Worm (Caenorhabditis elegans) whole organism, L1 larva: ENCODE measurements around the gene C27B7.5.

Experiments
- C16A3.4 ChIP-seq: fragments of 150-350 bp; optimal IDR thresholded peaks from 2 replicates; lab custom pipeline; 2014; ENCODE audit warnings: missing biosample characterization, missing genetic modification characterization
- ama-1 ChIP-seq: fragments of 150-350 bp; optimal IDR thresholded peaks from 2 replicates; lab custom pipeline; 2014
- blmp-1 ChIP-seq: fragments of 150-350 bp; optimal IDR thresholded peaks from 2 replicates; lab custom pipeline; 2014; ENCODE audit warnings: missing biosample characterization, missing genetic modification characterization
- ceh-82 ChIP-seq, 3 experiments: fragments of 150-350 bp in 1 of 3; sonication (generic microtip) in 2 of 3; optimal IDR thresholded peaks; 2 replicates each; lab custom pipeline; 2014 to 2017; ENCODE audit warnings: missing biosample characterization in 3 of 3, missing genetic modification characterization in 3 of 3
- ceh-90 ChIP-seq: sonication (generic microtip); optimal IDR thresholded peaks from 2 replicates; lab custom pipeline; 2016; ENCODE audit warnings: missing genetic modification characterization, missing compliant biosample characterization
- dpl-1 ChIP-seq, 3 experiments: fragments of 150-350 bp in 2 of 3; sonication (generic microtip) in 1 of 3; optimal IDR thresholded peaks; 2 replicates each; lab custom pipeline; 2014 to 2017; ENCODE audit warnings: missing biosample characterization in 3 of 3, missing genetic modification characterization in 3 of 3, missing genetic modification reagents in 3 of 3
- efl-1 ChIP-seq, 4 experiments: fragments of 150-350 bp; optimal IDR thresholded peaks in 3 of 4; peaks in 1 of 4; 1 replicate in 1 of 4; 2 replicates in 3 of 4; lab custom pipeline; 2014; ENCODE audit warnings: missing biosample characterization in 2 of 4, missing genetic modification characterization in 2 of 4, missing genetic modification reagents in 2 of 4
- efl-3 ChIP-seq: fragments of 200-800 bp; sonication (Bioruptor generic); optimal IDR thresholded peaks from 2 replicates; lab custom pipeline; 2018; ENCODE audit warnings: mild to moderate bottlenecking, missing genetic modification characterization, missing compliant biosample characterization
- egl-13 ChIP-seq: sonication (generic microtip); optimal IDR thresholded peaks from 2 replicates; lab custom pipeline; 2016; ENCODE audit warnings: missing genotype, missing genetic modification reagents, missing genetic modification characterization, missing compliant biosample characterization
- egl-27 ChIP-seq, 2 experiments: fragments of 150-350 bp in 1 of 2; sonication (generic microtip); optimal IDR thresholded peaks; 3 replicates each; lab custom pipeline; 2017 to 2018; ENCODE audit warnings: missing biosample characterization in 2 of 2, missing genetic modification characterization in 2 of 2, missing genetic modification reagents in 2 of 2
- elt-2 ChIP-seq: sonication (generic microtip); optimal IDR thresholded peaks from 2 replicates; lab custom pipeline; 2016; ENCODE audit warnings: missing genetic modification characterization, mild to moderate bottlenecking, inconsistent platforms, missing compliant biosample characterization, missing genetic modification reagents
- elt-3 ChIP-seq, 6 experiments: fragments of 150-350 bp in 1 of 6; sonication (generic microtip); optimal IDR thresholded peaks; 2 replicates each; lab custom pipeline; 2017 to 2018; ENCODE audit warnings: missing biosample characterization in 6 of 6, missing genetic modification characterization in 6 of 6, inconsistent platforms in 1 of 6
- ets-5 ChIP-seq: fragments of 200-800 bp; sonication (Bioruptor generic); IDR thresholded peaks from 2 replicates; pipeline ENCODE4 v1.3.6; 2022; ENCODE audit warnings: missing genetic modification characterization, missing compliant biosample characterization
- fkh-10 ChIP-seq: sonication (generic microtip); optimal IDR thresholded peaks from 2 replicates; lab custom pipeline; 2017; ENCODE audit warnings: missing biosample characterization, missing genetic modification reagents, missing genetic modification characterization
- grh-1 ChIP-seq: fragments of 200-800 bp; sonication (Bioruptor generic); IDR thresholded peaks from 2 replicates; pipeline ENCODE4 v1.3.6; 2022; ENCODE audit warnings: missing genetic modification reagents, missing genetic modification characterization, missing compliant biosample characterization
- lin-13 ChIP-seq: fragments of 150-350 bp; optimal IDR thresholded peaks from 2 replicates; lab custom pipeline; 2014; ENCODE audit warnings: missing biosample characterization, missing genetic modification reagents, missing genetic modification characterization
- lin-14 ChIP-seq: fragments of 200-800 bp; sonication (Bioruptor generic); optimal IDR thresholded peaks from 2 replicates; lab custom pipeline; 2018; ENCODE audit warnings: mild to moderate bottlenecking, missing genetic modification characterization, moderate library complexity, missing compliant biosample characterization
- lin-15B ChIP-seq: fragments of 150-350 bp; sonication (generic microtip); optimal IDR thresholded peaks from 3 replicates; lab custom pipeline; 2014; ENCODE audit warnings: missing biosample characterization, missing genetic modification characterization
- lin-35 ChIP-seq, 2 experiments: fragments of 150-350 bp; optimal IDR thresholded peaks; 2 replicates each; lab custom pipeline; 2014; ENCODE audit warnings: missing biosample characterization in 2 of 2, missing genetic modification characterization in 2 of 2, missing genetic modification reagents in 2 of 2
- lsy-2 ChIP-seq, 2 experiments: fragments of 150-350 bp; optimal IDR thresholded peaks; 2 replicates each; lab custom pipeline; 2014; ENCODE audit warnings: missing biosample characterization in 2 of 2, missing genetic modification characterization in 2 of 2
- mdl-1 ChIP-seq, 2 experiments: fragments of 150-350 bp; optimal IDR thresholded peaks; 2 replicates each; lab custom pipeline; 2014 to 2017; ENCODE audit warnings: missing biosample characterization in 2 of 2, missing genetic modification characterization in 2 of 2, inconsistent platforms in 1 of 2
- mep-1 ChIP-seq: fragments of 150-350 bp; optimal IDR thresholded peaks from 2 replicates; lab custom pipeline; 2014; ENCODE audit warnings: missing biosample characterization, missing genetic modification characterization
- nhr-12 ChIP-seq: sonication (generic microtip); optimal IDR thresholded peaks from 2 replicates; lab custom pipeline; 2017; ENCODE audit warnings: missing biosample characterization, missing genetic modification characterization
- nhr-19 ChIP-seq: fragments of 200-800 bp; sonication (Bioruptor generic); conservative IDR thresholded peaks from 2 replicates; pipeline ENCODE4 v1.3.6; 2022; ENCODE audit warnings: missing genetic modification characterization, missing compliant biosample characterization
- nhr-20 ChIP-seq: sonication (generic microtip); optimal IDR thresholded peaks from 2 replicates; lab custom pipeline; 2016; ENCODE audit warnings: mild to moderate bottlenecking, missing genetic modification characterization, missing compliant biosample characterization
- nhr-237 ChIP-seq: fragments of 150-350 bp; optimal IDR thresholded peaks from 2 replicates; lab custom pipeline; 2014; ENCODE audit warnings: missing biosample characterization, missing genetic modification characterization
- nhr-28 ChIP-seq: fragments of 150-350 bp; optimal IDR thresholded peaks from 2 replicates; lab custom pipeline; 2014; ENCODE audit warnings: missing biosample characterization, missing genetic modification characterization
- nhr-47 ChIP-seq: sonication (generic microtip); optimal IDR thresholded peaks from 2 replicates; lab custom pipeline; 2016; ENCODE audit warnings: mild to moderate bottlenecking, missing genetic modification characterization, moderate library complexity, missing compliant biosample characterization
- nhr-71 ChIP-seq: sonication (generic microtip); optimal IDR thresholded peaks from 2 replicates; lab custom pipeline; 2016; ENCODE audit warnings: mild to moderate bottlenecking, missing genetic modification characterization, moderate library complexity, missing compliant biosample characterization
- nhr-76 ChIP-seq: sonication (generic microtip); optimal IDR thresholded peaks from 2 replicates; lab custom pipeline; 2017; ENCODE audit warnings: missing biosample characterization, missing genetic modification characterization
- nhr-77 ChIP-seq: fragments of 150-350 bp; optimal IDR thresholded peaks from 2 replicates; lab custom pipeline; 2014; ENCODE audit warnings: missing biosample characterization, missing genetic modification characterization
- nhr-85 ChIP-seq: sonication (generic microtip); peaks from one replicate; lab custom pipeline; 2016; ENCODE audit warnings: missing genetic modification characterization, inconsistent platforms, missing compliant biosample characterization
- nhr-90 ChIP-seq: sonication (generic microtip); optimal IDR thresholded peaks from 2 replicates; lab custom pipeline; 2016; ENCODE audit warnings: mild to moderate bottlenecking, missing genetic modification characterization, missing compliant biosample characterization; ENCODE audit not compliant: poor library complexity
- pag-3 ChIP-seq: sonication (generic microtip); optimal IDR thresholded peaks from 2 replicates; lab custom pipeline; 2017; ENCODE audit warnings: missing genetic modification characterization, mild to moderate bottlenecking, missing compliant biosample characterization, antibody characterized with exemption, borderline replicate concordance; ENCODE audit not compliant: insufficient read depth
- rnt-1 ChIP-seq: sonication (generic microtip); optimal IDR thresholded peaks from 2 replicates; lab custom pipeline; 2016; ENCODE audit warnings: mild to moderate bottlenecking, missing genetic modification characterization, moderate library complexity, missing compliant biosample characterization
- skn-1 ChIP-seq: fragments of 150-350 bp; optimal IDR thresholded peaks from 2 replicates; lab custom pipeline; 2014; ENCODE audit warnings: missing biosample characterization, missing genetic modification characterization
- snu-23 ChIP-seq: sonication (generic microtip); optimal IDR thresholded peaks from 2 replicates; lab custom pipeline; 2016; ENCODE audit warnings: missing genetic modification characterization, missing compliant biosample characterization
- sox-4 ChIP-seq: sonication (generic microtip); optimal IDR thresholded peaks from 2 replicates; lab custom pipeline; 2016; ENCODE audit warnings: missing genetic modification characterization, missing compliant biosample characterization
- swsn-7 ChIP-seq: sonication (generic microtip); optimal IDR thresholded peaks from 2 replicates; lab custom pipeline; 2016; ENCODE audit warnings: missing genetic modification characterization, missing compliant biosample characterization
- tbx-2 ChIP-seq: sonication (generic microtip); optimal IDR thresholded peaks from 2 replicates; lab custom pipeline; 2016; ENCODE audit warnings: missing genetic modification characterization, missing compliant biosample characterization
- unc-62 ChIP-seq: fragments of 150-350 bp; optimal IDR thresholded peaks from 2 replicates; lab custom pipeline; 2014; ENCODE audit warnings: missing biosample characterization, missing genetic modification reagents, missing genetic modification characterization
- unc-86 ChIP-seq: sonication (generic microtip); optimal IDR thresholded peaks from 2 replicates; lab custom pipeline; 2016; ENCODE audit warnings: missing genetic modification characterization, missing compliant biosample characterization
- unc-98 ChIP-seq: fragments of 200-800 bp; sonication (Bioruptor generic); IDR thresholded peaks from 2 replicates; pipeline ENCODE4 v1.3.6; 2022; ENCODE audit warnings: missing genetic modification characterization, missing compliant biosample characterization
- vab-15 ChIP-seq: sonication (generic microtip); optimal IDR thresholded peaks from 2 replicates; lab custom pipeline; 2017; ENCODE audit warnings: missing genotype, mild to moderate bottlenecking, missing genetic modification characterization, missing compliant biosample characterization
- ztf-11 ChIP-seq, 2 experiments: sonication (generic microtip); optimal IDR thresholded peaks; 2 replicates each; lab custom pipeline; 2016 to 2017; ENCODE audit warnings: missing genetic modification characterization in 2 of 2, missing biosample characterization in 1 of 2, missing compliant biosample characterization in 1 of 2

C27B7.5 gene

DNA sequence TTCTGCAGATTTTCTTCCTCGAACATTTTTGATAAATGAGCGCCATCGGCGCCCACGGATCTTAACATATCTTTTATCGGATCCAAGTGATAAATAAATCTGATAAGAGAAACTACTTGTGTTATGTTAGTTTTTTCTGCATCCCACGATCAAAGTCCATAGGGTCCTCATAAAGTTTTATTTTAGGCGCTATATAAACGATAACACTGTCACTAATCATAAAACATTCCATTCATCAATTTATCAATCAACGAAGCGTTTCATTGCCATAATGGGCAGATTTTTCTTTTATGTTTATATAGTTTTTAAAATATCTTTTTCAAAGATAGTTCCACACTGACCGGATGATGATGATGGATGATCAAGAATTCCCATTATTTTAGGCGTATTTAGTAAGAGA lies 36.8 kb upstream of the C27B7.5 start:
- TF ChIP-seq nhr-71 (tag; lab: Kevin White, UChicago) (peak; percentile 62), nhr-90 (peak; percentile 61), snu-23 (GFP tag; lab: Kevin White, UChicago) (peak; percentile 28), lin-14 (GFP tag; lab: Kevin White, UChicago) (peak; percentile 46), efl-1 (optimal IDR thresholded peaks at IDR 0.05; lab: Kevin White, UChicago) (no peak), efl-1 (GFP tag; optimal IDR thresholded peaks at IDR 0.05 in 1 of 2; lab: Kevin White, UChicago) (peak in 1 of 2 experiments; percentile 71), nhr-20 (peak; percentile 12), blmp-1 (tag; lab: Kevin White, UChicago) (peak; percentile 38), nhr-85 (tag; lab: Kevin White, UChicago) (peak; percentile 85), mep-1 (tag; lab: Kevin White, UChicago) (no peak), nhr-237 (no peak), grh-1 (GFP tag; lab: Robert Waterston, UW) (no peak), lin-35 (GFP tag; optimal IDR thresholded peaks at IDR 0.05; lab: Kevin White, UChicago) (peak in 1 of 2 experiments; percentile 33), elt-3 (tag; optimal IDR thresholded peaks at IDR 0.05; lab: Kevin White, UChicago) (peak in 3 of 6 experiments; percentile 22 to 76 (median 71)), vab-15 (tag; lab: Kevin White, UChicago) (no peak), egl-13 (no peak), nhr-19 (0 out of 2 replicates have a peak, but pooled peaks have one; percentile 14)
- TF ChIP-seq, all 84 proteins: peak for 11

ce11 chrIV:8865343-8865742 lies 36.1 kb upstream of the C27B7.5 start, which contains the start of gene C09G9.1:
Gene C09G9.1 (minus strand): TSS chrIV:8865485.
- TF ChIP-seq nhr-77 (tag; lab: Kevin White, UChicago) (peak; percentile 11), fkh-10 (no peak)

- TF ChIP-seq lin-13 (GFP tag; lab: Kevin White, UChicago): no peak
- TF ChIP-seq efl-3 (GFP tag; lab: Kevin White, UChicago): no peak
- peak in 1 of 3 experiments; percentile 18 for TF ChIP-seq ceh-82 (tag; optimal IDR thresholded peaks at IDR 0.05; lab: Kevin White, UChicago)
- TF ChIP-seq C16A3.4: peak; percentile 31
- peak; percentile 38 for TF ChIP-seq tbx-2 (tag; lab: Kevin White, UChicago)
- peak in 1 of 6 experiments; percentile 58 for TF ChIP-seq elt-3 (tag; optimal IDR thresholded peaks at IDR 0.05; lab: Kevin White, UChicago)
- TF ChIP-seq nhr-77 (tag; lab: Kevin White, UChicago): peak; percentile 34
- TF ChIP-seq skn-1 (tag; lab: Kevin White, UChicago): peak; percentile 60
- peak in 1 of 2 experiments; percentile 46 for TF ChIP-seq mdl-1 (tag; optimal IDR thresholded peaks at IDR 0.05; lab: Kevin White, UChicago)
- TF ChIP-seq snu-23 (GFP tag; lab: Kevin White, UChicago): peak; percentile 67
- peak; percentile 77 for TF ChIP-seq mep-1 (tag; lab: Kevin White, UChicago)
- TF ChIP-seq pag-3 (tag; lab: Kevin White, UChicago): no peak
- peak; percentile 33 for TF ChIP-seq nhr-19
- no peak for TF ChIP-seq ceh-90 (tag; lab: Kevin White, UChicago)
- peak; percentile 36 for TF ChIP-seq swsn-7 (tag; lab: Kevin White, UChicago)
- TF ChIP-seq nhr-20: peak; percentile 73
- TF ChIP-seq lin-35 (GFP tag; optimal IDR thresholded peaks at IDR 0.05; lab: Kevin White, UChicago): peak; percentile 50 to 74
- peak; percentile 43 for TF ChIP-seq nhr-47 (tag; lab: Kevin White, UChicago)
- TF ChIP-seq unc-86 (tag; lab: Kevin White, UChicago): no peak
- no peak for TF ChIP-seq sox-4
- TF ChIP-seq lin-15B (tag; lab: Kevin White, UChicago): no peak
- no peak for TF ChIP-seq ama-1 (lab: Kevin White, UChicago)
- TF ChIP-seq egl-27 (tag; optimal IDR thresholded peaks at IDR 0.05; lab: Kevin White, UChicago): peak in 1 of 2 experiments; percentile 14
- TF ChIP-seq nhr-85 (tag; lab: Kevin White, UChicago): peak; percentile 78
- peak; percentile 98 for TF ChIP-seq blmp-1 (tag; lab: Kevin White, UChicago)
- TF ChIP-seq elt-2: peak; percentile 39
- TF ChIP-seq ets-5 (GFP tag; lab: Robert Waterston, UW): no peak
- TF ChIP-seq nhr-28: no peak
- peak; percentile 74 for TF ChIP-seq nhr-71 (tag; lab: Kevin White, UChicago)
- peak; percentile 51 to 64 (median 56) for TF ChIP-seq dpl-1 (GFP tag; optimal IDR thresholded peaks at IDR 0.05; lab: Kevin White, UChicago)
- peak; percentile 57 for TF ChIP-seq nhr-90
- peak in 1 of 2 experiments; percentile 34 for TF ChIP-seq ztf-11 (tag; optimal IDR thresholded peaks at IDR 0.05; lab: Kevin White, UChicago)
- peak; percentile 97 for TF ChIP-seq lin-14 (GFP tag; lab: Kevin White, UChicago)
- peak; percentile 73 for TF ChIP-seq rnt-1 (tag; lab: Kevin White, UChicago)
- no peak for TF ChIP-seq nhr-76
- TF ChIP-seq unc-98: no peak
- peak; percentile 27 to 52 for TF ChIP-seq lsy-2 (tag; optimal IDR thresholded peaks at IDR 0.05; lab: Kevin White, UChicago)
- peak; percentile 59 to 68 for TF ChIP-seq efl-1 (optimal IDR thresholded peaks at IDR 0.05; lab: Kevin White, UChicago)
- TF ChIP-seq efl-1 (GFP tag; optimal IDR thresholded peaks at IDR 0.05 in 1 of 2; lab: Kevin White, UChicago): peak; percentile 47 to 97
- TF ChIP-seq unc-62 (GFP tag; lab: Kevin White, UChicago): no peak
- TF ChIP-seq nhr-12: no peak
Observed at ce11 chrIV:8866092-8866491, 35.4 kb upstream of the C27B7.5 start.
